Worm (Caenorhabditis elegans) whole organism, early embryonic: Measurements from ENCODE around the gene let-653.

Source experiments
- B0310.2 ChIP-seq: sonication (generic microtip); optimal IDR thresholded peaks from 2 replicates; lab custom pipeline; 2016; ENCODE audit warnings: mild to moderate bottlenecking, missing genetic modification characterization, missing compliant biosample characterization
- F13C5.2 ChIP-seq: sonication (generic microtip); optimal IDR thresholded peaks from 2 replicates; lab custom pipeline; 2017; ENCODE audit warnings: mild to moderate bottlenecking, missing genetic modification characterization, inconsistent platforms, missing compliant biosample characterization
- aly-1 ChIP-seq: sonication (generic microtip); optimal IDR thresholded peaks from 2 replicates; lab custom pipeline; 2016; ENCODE audit warnings: missing genetic modification characterization, missing compliant biosample characterization
- ama-1 ChIP-seq: fragments of 150-350 bp; optimal IDR thresholded peaks from 2 replicates; lab custom pipeline; 2014
- ceh-13 ChIP-seq: fragments of 200-800 bp; sonication (Bioruptor generic); optimal IDR thresholded peaks from 2 replicates; lab custom pipeline; 2018; ENCODE audit warnings: mild to moderate bottlenecking, missing genetic modification characterization, missing compliant biosample characterization
- ceh-36 ChIP-seq: sonication (generic microtip); optimal IDR thresholded peaks from 2 replicates; lab custom pipeline; 2016; ENCODE audit warnings: missing genetic modification characterization, inconsistent platforms, missing compliant biosample characterization
- ets-7 ChIP-seq: sonication (generic microtip); optimal IDR thresholded peaks from 2 replicates; lab custom pipeline; 2016; ENCODE audit warnings: missing genotype, missing genetic modification characterization, missing compliant biosample characterization
- flt-1 ChIP-seq: fragments of 200-800 bp; sonication (Bioruptor generic); IDR thresholded peaks from 2 replicates; pipeline ENCODE4 v1.3.6; 2022; ENCODE audit warnings: missing genetic modification characterization, missing compliant biosample characterization
- hmbx-1 ChIP-seq: sonication (generic microtip); optimal IDR thresholded peaks from 2 replicates; lab custom pipeline; 2016; ENCODE audit warnings: mild to moderate bottlenecking, missing genetic modification characterization, missing compliant biosample characterization
- hmg-4 ChIP-seq: fragments of 200-800 bp; sonication (Bioruptor generic); optimal IDR thresholded peaks from 2 replicates; lab custom pipeline; 2018; ENCODE audit warnings: mild to moderate bottlenecking, missing genetic modification characterization, missing compliant biosample characterization
- hnd-1 ChIP-seq: sonication (generic microtip); optimal IDR thresholded peaks from 2 replicates; lab custom pipeline; 2016; ENCODE audit warnings: missing genetic modification characterization, missing compliant biosample characterization
- pes-1 ChIP-seq: fragments of 200-800 bp; sonication (Bioruptor generic); IDR thresholded peaks from 2 replicates; pipeline ENCODE4 v1.3.6; 2022; ENCODE audit warnings: missing genetic modification reagents, missing genetic modification characterization, missing compliant biosample characterization
- scrt-1 ChIP-seq: fragments of 200-800 bp; sonication (Bioruptor generic); IDR thresholded peaks from 2 replicates; pipeline ENCODE4 v1.3.6; 2022; ENCODE audit warnings: missing genetic modification characterization, missing compliant biosample characterization
- sea-1 ChIP-seq: fragments of 200-800 bp; sonication (Bioruptor generic); conservative IDR thresholded peaks from 2 replicates; pipeline ENCODE4 v1.3.6; 2022; ENCODE audit warnings: missing genetic modification characterization, missing compliant biosample characterization
- tbx-11 ChIP-seq: fragments of 200-800 bp; sonication (Bioruptor generic); IDR thresholded peaks from 2 replicates; pipeline ENCODE4 v1.3.6; 2022; ENCODE audit warnings: missing genetic modification characterization, missing compliant biosample characterization
- tbx-37 ChIP-seq: fragments of 200-800 bp; sonication (Bioruptor generic); conservative IDR thresholded peaks from 2 replicates; pipeline ENCODE4 v1.3.6; 2022; ENCODE audit warnings: missing genetic modification reagents, missing genetic modification characterization, missing compliant biosample characterization
- tra-4 ChIP-seq: sonication (generic microtip); optimal IDR thresholded peaks from 2 replicates; lab custom pipeline; 2017; ENCODE audit warnings: missing genetic modification characterization, missing compliant biosample characterization

let-653 gene

DNA sequence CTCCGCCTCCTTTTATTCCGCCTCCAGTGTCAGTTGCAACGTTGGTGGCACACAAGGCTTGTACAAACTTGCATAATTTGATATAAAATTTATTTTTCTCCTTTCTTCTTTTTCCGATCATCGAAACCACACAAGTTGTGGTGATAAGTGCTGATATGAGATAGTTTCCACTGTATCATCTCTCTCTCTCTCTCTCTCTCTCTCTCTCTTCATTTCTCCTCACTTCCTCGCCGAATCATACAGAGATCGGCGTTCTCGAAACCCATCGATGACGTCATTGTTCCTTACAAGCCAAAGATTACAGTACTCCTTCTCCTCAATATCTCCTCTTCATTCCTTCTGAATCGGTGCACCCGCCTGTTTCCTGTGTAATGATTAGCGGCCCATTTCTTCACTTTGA lies 13.9 kb downstream of the let-653 start, which contains the start of gene nhr-43:
TSS of gene nhr-43 (plus strand) at position 233 of the 400 bp plus-strand sequence.
- no peak for TF ChIP-seq pes-1
- TF ChIP-seq ets-7 (tag; lab: Kevin White, UChicago), result no peak
- TF ChIP-seq tra-4 (tag; lab: Kevin White, UChicago), result no peak
- TF ChIP-seq aly-1 (tag; lab: Kevin White, UChicago), result no peak
- no peak for TF ChIP-seq B0310.2
- TF ChIP-seq tbx-11 (GFP tag; lab: Robert Waterston, UW), result no peak
- no peak for TF ChIP-seq hmbx-1 (tag; lab: Kevin White, UChicago)
- no peak for TF ChIP-seq tbx-37 (GFP tag; lab: Robert Waterston, UW)

- TF ChIP-seq ets-7 (tag; lab: Kevin White, UChicago) (no peak), pes-1 (no peak), hmg-4 (no peak), aly-1 (tag; lab: Kevin White, UChicago) (no peak), tbx-11 (GFP tag; lab: Robert Waterston, UW) (no peak), tra-4 (tag; lab: Kevin White, UChicago) (no peak), ceh-13 (GFP tag; lab: Kevin White, UChicago) (no peak), tbx-37 (GFP tag; lab: Robert Waterston, UW) (no peak)
Observed at ce11 chrIV:11900399-11900798, 15.0 kb downstream of the let-653 start.

DNA sequence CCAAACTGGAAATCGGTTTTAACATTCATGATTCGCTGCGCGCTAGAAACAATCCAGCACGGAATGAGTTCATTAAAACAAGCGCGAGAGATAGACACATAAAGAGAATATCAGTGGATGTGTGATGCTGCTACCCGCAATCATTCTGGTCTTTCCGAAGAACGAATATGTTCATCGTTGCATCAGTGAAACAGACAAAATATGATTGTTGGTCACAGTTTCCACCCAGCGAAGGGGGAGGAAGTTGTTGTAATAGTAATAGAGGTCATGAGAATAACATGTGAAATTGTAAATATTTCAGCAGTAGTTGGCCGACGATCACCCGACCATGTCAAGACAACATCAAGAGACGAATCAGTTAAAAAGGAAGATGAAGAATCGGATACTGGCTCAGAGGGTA lies 15.8 kb downstream of the let-653 start:
- TF ChIP-seq aly-1 (tag; lab: Kevin White, UChicago) (no peak), tbx-37 (GFP tag; lab: Robert Waterston, UW) (no peak), ama-1 (lab: Kevin White, UChicago) (no peak), ets-7 (tag; lab: Kevin White, UChicago) (no peak), hmbx-1 (tag; lab: Kevin White, UChicago) (no peak), tra-4 (tag; lab: Kevin White, UChicago) (no peak), scrt-1 (GFP tag; lab: Robert Waterston, UW) (no peak), ceh-36 (no peak), B0310.2 (no peak), sea-1 (GFP tag; lab: Robert Waterston, UW) (no peak), F13C5.2 (no peak), pes-1 (no peak), hnd-1 (tag; lab: Kevin White, UChicago) (no peak), flt-1 (no peak), ceh-13 (GFP tag; lab: Kevin White, UChicago) (no peak), hmg-4 (no peak), tbx-11 (GFP tag; lab: Robert Waterston, UW) (no peak)

DNA sequence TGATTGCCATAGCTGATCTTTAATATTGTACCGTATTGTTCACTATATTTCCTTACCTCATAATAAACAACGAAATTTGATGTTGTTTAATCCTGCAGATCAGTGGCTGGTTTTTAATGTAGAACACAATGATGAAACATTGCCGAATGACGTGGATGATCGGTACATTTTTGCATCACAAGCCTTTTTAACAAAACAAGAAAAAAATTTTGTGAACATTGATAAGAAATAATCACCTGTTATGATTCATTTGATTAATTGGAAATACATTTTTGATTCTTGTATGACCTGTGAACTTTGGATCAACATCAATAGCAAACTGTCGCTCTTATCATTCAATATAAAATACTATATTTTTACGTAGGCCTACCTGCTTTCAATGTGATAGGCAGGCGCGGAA lies 17.4 kb downstream of the let-653 start:
- TF ChIP-seq ceh-13 (GFP tag; lab: Kevin White, UChicago) (no peak), sea-1 (GFP tag; lab: Robert Waterston, UW) (no peak), flt-1 (no peak), tbx-11 (GFP tag; lab: Robert Waterston, UW) (no peak), F13C5.2 (no peak), aly-1 (tag; lab: Kevin White, UChicago) (no peak), pes-1 (no peak), ets-7 (tag; lab: Kevin White, UChicago) (no peak), scrt-1 (GFP tag; lab: Robert Waterston, UW) (no peak), ceh-36 (no peak), tbx-37 (GFP tag; lab: Robert Waterston, UW) (no peak), tra-4 (tag; lab: Kevin White, UChicago) (no peak), hmg-4 (no peak), hmbx-1 (tag; lab: Kevin White, UChicago) (no peak)

- TF ChIP-seq ceh-36 (no peak), aly-1 (tag; lab: Kevin White, UChicago) (no peak), tbx-11 (GFP tag; lab: Robert Waterston, UW) (no peak), sea-1 (GFP tag; lab: Robert Waterston, UW) (no peak)
Observed at ce11 chrIV:11903676-11904075, 18.3 kb downstream of the let-653 start.

DNA sequence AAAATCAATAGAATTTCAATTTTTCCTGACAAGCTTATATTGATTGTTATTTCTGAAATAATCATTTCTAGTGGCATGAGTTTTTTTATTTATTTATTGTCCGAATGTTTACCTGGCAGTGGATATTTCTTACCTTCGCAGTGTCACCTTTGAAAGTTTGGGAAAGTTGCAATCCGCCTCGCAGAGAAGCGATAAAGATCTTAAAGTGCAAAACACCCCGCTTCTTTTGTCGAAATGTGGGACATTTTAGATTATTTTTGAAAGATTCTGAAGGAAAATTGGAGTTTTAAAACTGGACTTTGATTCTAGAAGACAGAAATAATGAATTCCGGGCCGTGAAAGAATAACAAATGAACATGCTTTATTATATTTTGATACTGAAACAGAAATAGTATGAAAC lies 23.3 kb downstream of the let-653 start:
- TF ChIP-seq ets-7 (tag; lab: Kevin White, UChicago) (no peak), scrt-1 (GFP tag; lab: Robert Waterston, UW) (no peak), hnd-1 (tag; lab: Kevin White, UChicago) (no peak), aly-1 (tag; lab: Kevin White, UChicago) (no peak), flt-1 (no peak), hmbx-1 (tag; lab: Kevin White, UChicago) (no peak), ceh-36 (no peak), B0310.2 (no peak), tbx-37 (GFP tag; lab: Robert Waterston, UW) (no peak), sea-1 (GFP tag; lab: Robert Waterston, UW) (no peak), F13C5.2 (no peak), tra-4 (tag; lab: Kevin White, UChicago) (no peak), hmg-4 (no peak), ama-1 (lab: Kevin White, UChicago) (no peak)

DNA sequence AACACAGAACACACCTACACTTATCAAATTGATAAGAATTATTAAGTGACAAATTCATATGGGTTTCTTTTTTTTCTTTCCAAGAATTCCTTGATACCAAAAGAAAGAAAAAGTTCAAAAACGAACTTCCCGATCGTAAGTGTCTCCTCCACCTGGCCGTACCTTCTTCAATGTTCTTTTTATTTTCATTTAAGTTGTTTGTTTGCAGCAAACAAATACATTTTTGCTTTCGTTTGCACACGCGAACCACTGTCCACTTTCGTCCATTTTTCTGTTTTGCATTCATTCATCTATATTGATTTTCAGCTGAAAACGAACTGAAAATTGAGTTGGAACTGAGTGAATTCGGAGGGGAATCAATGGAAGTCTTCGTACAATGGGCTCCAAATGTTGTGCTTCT lies 26.3 kb downstream of the let-653 start, which contains the start of gene VZK822L.2:
TSS of gene VZK822L.2 (plus strand) at position 301 of the 400 bp plus-strand sequence.
- TF ChIP-seq ceh-13 (GFP tag; lab: Kevin White, UChicago) (no peak), pes-1 (no peak), B0310.2 (no peak), hmg-4 (no peak), tra-4 (tag; lab: Kevin White, UChicago) (no peak), hnd-1 (tag; lab: Kevin White, UChicago) (no peak), sea-1 (GFP tag; lab: Robert Waterston, UW) (no peak), ceh-36 (no peak), ets-7 (tag; lab: Kevin White, UChicago) (no peak), flt-1 (no peak), ama-1 (lab: Kevin White, UChicago) (no peak), tbx-11 (GFP tag; lab: Robert Waterston, UW) (no peak), F13C5.2 (no peak), scrt-1 (GFP tag; lab: Robert Waterston, UW) (no peak), tbx-37 (GFP tag; lab: Robert Waterston, UW) (no peak), hmbx-1 (tag; lab: Kevin White, UChicago) (no peak), aly-1 (tag; lab: Kevin White, UChicago) (no peak)
